Worm (Caenorhabditis elegans) whole organism, L1 larva: ENCODE measurements around the gene eco-1.

Experiments
- F16B12.6 ChIP-seq: fragments of 150-350 bp; optimal IDR thresholded peaks from 2 replicates; lab custom pipeline; 2014; ENCODE audit warnings: missing biosample characterization, missing genetic modification characterization
- mdl-1 ChIP-seq, 2 experiments: fragments of 150-350 bp; optimal IDR thresholded peaks; 2 replicates each; lab custom pipeline; 2014 to 2017; ENCODE audit warnings: missing biosample characterization in 2 of 2, missing genetic modification characterization in 2 of 2, inconsistent platforms in 1 of 2
- nhr-237 ChIP-seq: fragments of 150-350 bp; optimal IDR thresholded peaks from 2 replicates; lab custom pipeline; 2014; ENCODE audit warnings: missing biosample characterization, missing genetic modification characterization
- sptf-1 ChIP-seq: fragments of 150-350 bp; optimal IDR thresholded peaks from 2 replicates; lab custom pipeline; 2014; ENCODE audit warnings: missing biosample characterization, missing genetic modification characterization
- tlp-1 ChIP-seq: fragments of 150-350 bp; optimal IDR thresholded peaks from 2 replicates; lab custom pipeline; 2014; ENCODE audit warnings: missing biosample characterization, missing genetic modification characterization
- unc-62 ChIP-seq: fragments of 150-350 bp; optimal IDR thresholded peaks from 2 replicates; lab custom pipeline; 2014; ENCODE audit warnings: missing biosample characterization, missing genetic modification reagents, missing genetic modification characterization
- ztf-11 ChIP-seq, 2 experiments: sonication (generic microtip); optimal IDR thresholded peaks; 2 replicates each; lab custom pipeline; 2016 to 2017; ENCODE audit warnings: missing genetic modification characterization in 2 of 2, missing biosample characterization in 1 of 2, missing compliant biosample characterization in 1 of 2

DNA sequence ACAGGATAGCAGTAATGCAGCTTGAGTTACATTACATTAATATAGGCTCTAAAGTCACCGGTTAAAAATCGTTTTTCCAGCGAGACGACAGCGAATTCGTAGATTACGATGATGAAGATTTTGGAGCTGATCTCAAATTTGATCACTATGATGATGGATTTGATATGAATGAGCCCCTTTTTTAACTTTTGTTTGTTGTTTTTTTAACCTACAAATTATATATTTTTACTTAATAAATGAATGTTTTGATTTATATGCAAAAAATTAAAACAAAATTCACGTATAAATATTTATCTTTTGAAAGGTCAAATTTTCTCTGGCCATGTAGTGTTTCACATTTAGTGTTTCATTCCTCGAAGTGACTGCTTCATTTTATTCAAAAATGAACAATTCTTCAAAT is 15.5 kb downstream of the eco-1 start, which contains the start of gene F08F8.6:
- no peak for TF ChIP-seq sptf-1 (tag; lab: Kevin White, UChicago)
- TF ChIP-seq unc-62 (GFP tag; lab: Kevin White, UChicago), result no peak
- no peak for TF ChIP-seq tlp-1
- no peak for TF ChIP-seq nhr-237 (tag; lab: Kevin White, UChicago)
- TF ChIP-seq mdl-1 (tag; optimal IDR thresholded peaks at IDR 0.05; lab: Kevin White, UChicago), result no peak
- TF ChIP-seq F16B12.6 (tag; lab: Kevin White, UChicago), result no peak
- no peak for TF ChIP-seq ztf-11 (tag; optimal IDR thresholded peaks at IDR 0.05; lab: Kevin White, UChicago)
